Fruit fly (Drosophila melanogaster) whole organism, embryonic: Measurements from ENCODE around the gene CG43448.
A peak's percentile ranks its signal among the peaks of the same experiment; 100 is the strongest.

Experiments
- Aef1 ChIP-seq: fragments of 200-800 bp; sonication (Bioruptor generic); IDR thresholded peaks from 3 replicates; pipeline ENCODE4 v1.3.6; 2022; ENCODE audit warnings: missing biosample characterization, missing genetic modification characterization
- Awh ChIP-seq: fragments of 200-800 bp; sonication (Bioruptor generic); IDR thresholded peaks from 2 replicates; pipeline ENCODE4, ENCODE4 v1.3.6; 2022; ENCODE audit warnings: missing biosample characterization, missing genetic modification characterization
- CG10267 ChIP-seq: fragments of 200-800 bp; sonication (Bioruptor generic); optimal IDR thresholded peaks from 2 replicates; lab custom pipeline; 2018; ENCODE audit warnings: missing biosample characterization, mild to moderate bottlenecking, missing genetic modification characterization, moderate library complexity
- CG11085 ChIP-seq: fragments of 200-800 bp; sonication (Bioruptor generic); IDR thresholded peaks from 2 replicates; pipeline ENCODE4 v1.3.6; 2022; ENCODE audit warnings: missing biosample characterization, missing genetic modification characterization
- CG12391 ChIP-seq: fragments of 200-800 bp; sonication (Bioruptor generic); optimal IDR thresholded peaks from 3 replicates; lab custom pipeline; 2018; ENCODE audit warnings: missing biosample characterization, mild to moderate bottlenecking, missing genetic modification characterization, moderate library complexity
- CG12744 ChIP-seq: fragments of 200-800 bp; sonication (Bioruptor generic); optimal IDR thresholded peaks from 2 replicates; lab custom pipeline; 2016; ENCODE audit warnings: missing biosample characterization, missing genetic modification characterization
- CG12769 ChIP-seq: fragments of 200-800 bp; sonication (Bioruptor generic); optimal IDR thresholded peaks from 2 replicates; lab custom pipeline; 2019; ENCODE audit warnings: missing biosample characterization, mild to moderate bottlenecking, missing genetic modification characterization, moderate library complexity
- CG15479 ChIP-seq: fragments of 200-800 bp; sonication (Bioruptor generic); optimal IDR thresholded peaks from 3 replicates; lab custom pipeline; 2019; ENCODE audit warnings: missing biosample characterization, mild to moderate bottlenecking, missing genetic modification characterization, moderate library complexity
- CG16863 ChIP-seq: fragments of 200-800 bp; sonication (Bioruptor generic); optimal IDR thresholded peaks from 3 replicates; lab custom pipeline; 2016; ENCODE audit warnings: missing biosample characterization, missing genetic modification characterization
- CG17361 ChIP-seq: fragments of 200-800 bp; sonication (Bioruptor generic); IDR thresholded peaks from 3 replicates; pipeline ENCODE4 v1.3.6; 2022; ENCODE audit warnings: missing biosample characterization, missing genetic modification characterization
- CG18011 ChIP-seq: fragments of 200-800 bp; sonication (Bioruptor generic); optimal IDR thresholded peaks from 2 replicates; lab custom pipeline; 2017; ENCODE audit warnings: missing biosample characterization, missing genetic modification characterization, mild to moderate bottlenecking, moderate library complexity, missing genotype
- CG18476 ChIP-seq: fragments of 200-800 bp; sonication (Bioruptor generic); optimal IDR thresholded peaks from 2 replicates; lab custom pipeline; 2016; ENCODE audit warnings: missing biosample characterization, mild to moderate bottlenecking, missing genetic modification characterization
- CG2202 ChIP-seq: fragments of 200-800 bp; sonication (Bioruptor generic); optimal IDR thresholded peaks from 2 replicates; lab custom pipeline; 2018; ENCODE audit warnings: missing biosample characterization, mild to moderate bottlenecking, missing genetic modification characterization
- CG30431 ChIP-seq: fragments of 200-800 bp; sonication (Bioruptor generic); optimal IDR thresholded peaks from 2 replicates; lab custom pipeline; 2017; ENCODE audit warnings: missing biosample characterization, missing genetic modification characterization
- CG32767 ChIP-seq: fragments of 200-800 bp; sonication (Bioruptor generic); IDR thresholded peaks from 2 replicates; pipeline ENCODE4 v1.3.6; 2022; ENCODE audit warnings: missing biosample characterization, missing genetic modification characterization
- CG3407 ChIP-seq: fragments of 200-800 bp; sonication (Bioruptor generic); optimal IDR thresholded peaks from 2 replicates; lab custom pipeline; 2018; ENCODE audit warnings: missing biosample characterization, mild to moderate bottlenecking, missing genetic modification characterization
- CG6654 ChIP-seq: fragments of 200-800 bp; sonication (Bioruptor generic); optimal IDR thresholded peaks from 2 replicates; lab custom pipeline; 2017; ENCODE audit warnings: missing biosample characterization, mild to moderate bottlenecking, missing genetic modification characterization
- CG7372 ChIP-seq: fragments of 200-800 bp; sonication (Bioruptor generic); IDR thresholded peaks from 2 replicates; pipeline ENCODE4 v1.3.6; 2022; ENCODE audit warnings: missing biosample characterization, missing genetic modification characterization
- CG8290 ChIP-seq, 3 experiments: fragments of 200-800 bp; sonication (Bioruptor generic); optimal IDR thresholded peaks; 2 replicates each; lab custom pipeline; 2016 to 2019; ENCODE audit warnings: missing biosample characterization in 3 of 3, missing genetic modification characterization in 3 of 3, mild to moderate bottlenecking in 2 of 3, moderate library complexity in 1 of 3
- CG9437 ChIP-seq: fragments of 200-800 bp; sonication (Bioruptor generic); optimal IDR thresholded peaks from 2 replicates; lab custom pipeline; 2018; ENCODE audit warnings: missing biosample characterization, mild to moderate bottlenecking, missing genetic modification characterization
- Hr78 ChIP-seq, 2 experiments: fragments of 200-800 bp in 1 of 2; fragments of >200 bp in 1 of 2; sonication (Bioruptor generic) in 1 of 2; optimal IDR thresholded peaks; 2 replicates each; lab custom pipeline; 2017 to 2019; ENCODE audit warnings: missing biosample characterization in 2 of 2, missing genetic modification characterization in 2 of 2, mild to moderate bottlenecking in 1 of 2, moderate library complexity in 1 of 2
- Lpt ChIP-seq: fragments of >200 bp; optimal IDR thresholded peaks from 2 replicates; lab custom pipeline; 2018; ENCODE audit warnings: missing biosample characterization, missing genetic modification characterization
- Mrtf ChIP-seq: fragments of 200-800 bp; sonication (Bioruptor generic); IDR thresholded peaks from 3 replicates; pipeline ENCODE4 v1.3.6; 2022; ENCODE audit warnings: missing biosample characterization, missing genetic modification characterization
- Myb ChIP-seq: fragments of 200-800 bp; sonication (Bioruptor generic); optimal IDR thresholded peaks from 2 replicates; lab custom pipeline; 2016; ENCODE audit warnings: missing biosample characterization, missing genetic modification characterization
- PHDP ChIP-seq: fragments of 200-800 bp; sonication (Bioruptor generic); optimal IDR thresholded peaks from 3 replicates; lab custom pipeline; 2018; ENCODE audit warnings: missing biosample characterization, mild to moderate bottlenecking, missing genetic modification characterization, moderate library complexity
- Poxn ChIP-seq: fragments of 200-800 bp; sonication (Bioruptor generic); IDR thresholded peaks from 2 replicates; pipeline ENCODE4 v1.3.6; 2022; ENCODE audit warnings: missing biosample characterization, missing genetic modification characterization
- Rx ChIP-seq: fragments of 200-800 bp; sonication (Bioruptor generic); IDR thresholded peaks from 2 replicates; pipeline ENCODE4 v1.3.6; 2022; ENCODE audit warnings: missing biosample characterization, missing genetic modification characterization
- Tbp ChIP-seq: fragments of >200 bp; optimal IDR thresholded peaks from 2 replicates; lab custom pipeline; 2018; ENCODE audit warnings: missing biosample characterization, missing genetic modification characterization
- aop ChIP-seq: fragments of 200-800 bp; sonication (Bioruptor generic); IDR thresholded peaks from 2 replicates; pipeline ENCODE4 v1.3.6; 2022; ENCODE audit warnings: missing biosample characterization, missing genetic modification characterization
- bbx ChIP-seq: fragments of 200-800 bp; sonication (Bioruptor generic); IDR thresholded peaks from 2 replicates; pipeline ENCODE4 v1.3.6; 2022; ENCODE audit warnings: missing biosample characterization, missing genetic modification characterization; ENCODE audit not compliant: partially characterized antibody
- br ChIP-seq: fragments of >200 bp; optimal IDR thresholded peaks from 2 replicates; lab custom pipeline; 2017
- bsh ChIP-seq, 2 experiments: fragments of 200-800 bp; sonication (Bioruptor generic); optimal IDR thresholded peaks; 2 replicates each; lab custom pipeline; 2017 to 2018; ENCODE audit warnings: mild to moderate bottlenecking in 2 of 2, missing biosample characterization in 2 of 2, missing genetic modification characterization in 2 of 2, moderate library complexity in 1 of 2
- btn ChIP-seq: fragments of 200-800 bp; sonication (Bioruptor generic); optimal IDR thresholded peaks from 2 replicates; lab custom pipeline; 2016; ENCODE audit warnings: missing biosample characterization, missing genetic modification characterization
- cas ChIP-seq: fragments of 200-800 bp; sonication (Bioruptor generic); IDR thresholded peaks from 2 replicates; pipeline ENCODE4 v1.3.6; 2022; ENCODE audit warnings: missing biosample characterization, missing genetic modification characterization
- eyg ChIP-seq: fragments of 200-800 bp; sonication (Bioruptor generic); optimal IDR thresholded peaks from 3 replicates; lab custom pipeline; 2016; ENCODE audit warnings: missing biosample characterization, missing genetic modification characterization
- fd96Cb ChIP-seq: fragments of 200-800 bp; sonication (Bioruptor generic); optimal IDR thresholded peaks from 2 replicates; lab custom pipeline; 2018; ENCODE audit warnings: missing biosample characterization, mild to moderate bottlenecking, missing genetic modification characterization, moderate library complexity
- gce ChIP-seq: fragments of 200-800 bp; sonication (Bioruptor generic); IDR thresholded peaks from 3 replicates; pipeline ENCODE4 v1.3.6; 2022; ENCODE audit warnings: missing biosample characterization, missing genetic modification characterization
- hb ChIP-seq: fragments of 200-800 bp; sonication (Bioruptor generic); IDR thresholded peaks from 3 replicates; pipeline ENCODE4 v1.3.6; 2022; ENCODE audit warnings: missing biosample characterization, missing genetic modification characterization; ENCODE audit not compliant: partially characterized antibody
- jing ChIP-seq: fragments of 200-800 bp; sonication (Bioruptor generic); optimal IDR thresholded peaks from 2 replicates; lab custom pipeline; 2018; ENCODE audit warnings: missing biosample characterization, mild to moderate bottlenecking, missing genetic modification characterization
- jumu ChIP-seq: fragments of 200-800 bp; sonication (Bioruptor generic); optimal IDR thresholded peaks from 3 replicates; lab custom pipeline; 2016; ENCODE audit warnings: missing biosample characterization, missing genetic modification characterization
- kah ChIP-seq: fragments of 200-800 bp; sonication (Bioruptor generic); optimal IDR thresholded peaks from 2 replicates; lab custom pipeline; 2018; ENCODE audit warnings: missing biosample characterization, mild to moderate bottlenecking, missing genetic modification characterization
- lbe ChIP-seq: fragments of 200-800 bp; sonication (Bioruptor generic); optimal IDR thresholded peaks from 2 replicates; lab custom pipeline; 2016; ENCODE audit warnings: missing biosample characterization, mild to moderate bottlenecking, missing genetic modification characterization
- luna ChIP-seq: fragments of 200-800 bp; sonication (Bioruptor generic); optimal IDR thresholded peaks from 2 replicates; lab custom pipeline; 2016; ENCODE audit warnings: missing biosample characterization, missing genetic modification characterization
- nerfin-2 ChIP-seq: fragments of 200-800 bp; sonication (Bioruptor generic); IDR thresholded peaks from 2 replicates; pipeline ENCODE4 v1.3.6; 2022; ENCODE audit warnings: missing biosample characterization, missing genetic modification characterization; ENCODE audit not compliant: partially characterized antibody
- org-1 ChIP-seq: fragments of 200-800 bp; sonication (Bioruptor generic); optimal IDR thresholded peaks from 2 replicates; lab custom pipeline; 2017; ENCODE audit warnings: missing biosample characterization, missing genetic modification characterization
- prd ChIP-seq, 3 experiments: fragments of >200 bp in 2 of 3; fragments of 200-800 bp in 1 of 3; sonication (Bioruptor generic) in 1 of 3; optimal IDR thresholded peaks in 2 of 3; IDR thresholded peaks in 1 of 3; 2 replicates in 2 of 3; 3 replicates in 1 of 3; pipeline versions ENCODE4 v1.3.6 to Lab custom; 2017 to 2022; ENCODE audit warnings: missing biosample characterization in 1 of 3, missing genetic modification characterization in 1 of 3
- sob ChIP-seq: fragments of 200-800 bp; sonication (Bioruptor generic); IDR thresholded peaks from 2 replicates; pipeline ENCODE4 v1.3.6; 2022; ENCODE audit warnings: missing biosample characterization, missing genetic modification characterization
- tap ChIP-seq: fragments of 200-800 bp; optimal IDR thresholded peaks from 3 replicates; lab custom pipeline; 2019; ENCODE audit warnings: missing biosample characterization, mild to moderate bottlenecking, missing genetic modification characterization, moderate library complexity
- tin ChIP-seq: fragments of 200-800 bp; sonication (Bioruptor generic); optimal IDR thresholded peaks from 3 replicates; lab custom pipeline; 2016; ENCODE audit warnings: missing biosample characterization, missing genetic modification characterization
- tio ChIP-seq: fragments of 200-800 bp; sonication (Bioruptor generic); optimal IDR thresholded peaks from 2 replicates; lab custom pipeline; 2017; ENCODE audit warnings: missing biosample characterization, missing genetic modification characterization, inconsistent platforms
- zf30C ChIP-seq: fragments of 200-800 bp; sonication (Bioruptor generic); optimal IDR thresholded peaks from 3 replicates; lab custom pipeline; 2018; ENCODE audit warnings: missing biosample characterization, mild to moderate bottlenecking, missing genetic modification characterization

The CG43448 gene

dm6 chr3R:30243262-30243815 is 5.8 kb upstream of the CG43448 start, which contains the start of gene CG9737 (continued):
- no peak for TF ChIP-seq bbx
- no peak for TF ChIP-seq org-1
- no peak for TF ChIP-seq sob
- no peak for TF ChIP-seq br (lab: Kevin White, UChicago)
- TF ChIP-seq CG18011 (GFP tag; lab: Kevin White, UChicago): no peak
- TF ChIP-seq Rx: no peak
- no peak for TF ChIP-seq CG32767
- TF ChIP-seq aop (GFP tag; lab: Robert Waterston, UW): no peak
- TF ChIP-seq Awh (GFP tag; lab: Robert Waterston, UW): no peak
- TF ChIP-seq CG30431: no peak
- TF ChIP-seq CG2202 (tag; lab: Kevin White, UChicago): no peak
- TF ChIP-seq CG12391 (tag; lab: Kevin White, UChicago): no peak
- TF ChIP-seq luna (GFP tag; lab: Kevin White, UChicago): no peak
- no peak for TF ChIP-seq lbe (GFP tag; lab: Kevin White, UChicago)
- TF ChIP-seq CG17361 (GFP tag; lab: Robert Waterston, UW): no peak
- no peak for TF ChIP-seq CG12744
- no peak for TF ChIP-seq CG3407 (GFP tag; lab: Kevin White, UChicago)
- TF ChIP-seq bsh (GFP tag; optimal IDR thresholded peaks at IDR 0.05; lab: Kevin White, UChicago): peak; percentile 24 to 73
- no peak for TF ChIP-seq eyg (GFP tag; lab: Kevin White, UChicago)
- TF ChIP-seq prd (optimal IDR thresholded peaks at IDR 0.05; lab: Kevin White, UChicago): no peak
- TF ChIP-seq prd (GFP tag; IDR thresholded peaks at IDR 0.05; lab: Robert Waterston, UW): no peak
- TF ChIP-seq nerfin-2 (GFP tag; lab: Robert Waterston, UW): no peak
- no peak for TF ChIP-seq Mrtf (GFP tag; lab: Robert Waterston, UW)
- no peak for TF ChIP-seq CG6654 (GFP tag; lab: Kevin White, UChicago)
- TF ChIP-seq CG9437 (GFP tag; lab: Kevin White, UChicago): no peak
- TF ChIP-seq cas (GFP tag; lab: Robert Waterston, UW): no peak
- peak in 1 of 2 experiments; percentile 73 for TF ChIP-seq Hr78 (GFP tag; optimal IDR thresholded peaks at IDR 0.05; lab: Kevin White, UChicago)
- TF ChIP-seq CG12769 (tag; lab: Kevin White, UChicago): peak; percentile 74
- TF ChIP-seq kah (GFP tag; lab: Kevin White, UChicago): peak; percentile 5
- no peak for TF ChIP-seq zf30C
- no peak for TF ChIP-seq tio
- TF ChIP-seq CG15479 (GFP tag; lab: Kevin White, UChicago): no peak
- no peak for TF ChIP-seq hb (GFP tag; lab: Robert Waterston, UW)
- TF ChIP-seq CG18476 (GFP tag; lab: Kevin White, UChicago): no peak
- no peak for TF ChIP-seq Myb (GFP tag; lab: Kevin White, UChicago)
- no peak for TF ChIP-seq gce (GFP tag; lab: Robert Waterston, UW)
- no peak for TF ChIP-seq tap (tag; lab: Kevin White, UChicago)
- TF ChIP-seq CG10267 (tag; lab: Kevin White, UChicago): no peak
- TF ChIP-seq fd96Cb (tag; lab: Kevin White, UChicago): no peak
- no peak for TF ChIP-seq tin (GFP tag; lab: Kevin White, UChicago)
- TF ChIP-seq Tbp (GFP tag; lab: Kevin White, UChicago): no peak
- TF ChIP-seq CG7372: no peak
- no peak for TF ChIP-seq CG8290 (GFP tag; optimal IDR thresholded peaks at IDR 0.05; lab: Kevin White, UChicago)
- no peak for TF ChIP-seq CG8290 (tag; optimal IDR thresholded peaks at IDR 0.05; lab: Kevin White, UChicago)
- no peak for TF ChIP-seq Poxn (GFP tag; lab: Robert Waterston, UW)
- no peak for TF ChIP-seq CG11085 (GFP tag; lab: Robert Waterston, UW)
- TF ChIP-seq Lpt (GFP tag; lab: Kevin White, UChicago): no peak
- TF ChIP-seq jing (GFP tag; lab: Kevin White, UChicago): no peak
- no peak for TF ChIP-seq CG16863
- TF ChIP-seq PHDP (tag; lab: Kevin White, UChicago): no peak
- no peak for TF ChIP-seq btn (GFP tag; lab: Kevin White, UChicago)
- no peak for TF ChIP-seq Aef1
- TF ChIP-seq jumu: no peak
